Worm (Caenorhabditis elegans) whole organism, young adult: ENCODE measurements around the gene ubxn-4.

ENCODE experiments used
- B0261.1 ChIP-seq: sonication (generic microtip); optimal IDR thresholded peaks from 2 replicates; lab custom pipeline; 2016; ENCODE audit warnings: mild to moderate bottlenecking, missing genetic modification characterization, moderate library complexity, missing compliant biosample characterization
- B0336.3 ChIP-seq: fragments of 200-800 bp; sonication (Bioruptor generic); IDR thresholded peaks from 2 replicates; pipeline ENCODE4 v1.3.6; 2022; ENCODE audit warnings: missing genetic modification characterization, missing compliant biosample characterization
- C06A6.2 ChIP-seq: fragments of 200-800 bp; sonication (Bioruptor generic); conservative IDR thresholded peaks from 2 replicates; pipeline ENCODE4 v1.3.6; 2022; ENCODE audit warnings: missing genetic modification characterization, missing compliant biosample characterization
- D2030.7 ChIP-seq: fragments of 200-800 bp; sonication (Bioruptor generic); IDR thresholded peaks from 2 replicates; pipeline ENCODE4 v1.3.6; 2022; ENCODE audit warnings: missing genetic modification reagents, missing genetic modification characterization, missing compliant biosample characterization
- F10E7.11 ChIP-seq: sonication (generic microtip); optimal IDR thresholded peaks from 2 replicates; lab custom pipeline; 2017; ENCODE audit warnings: mild to moderate bottlenecking, missing genetic modification characterization, moderate library complexity, missing compliant biosample characterization
- K11D2.4 ChIP-seq: fragments of 200-800 bp; sonication (Bioruptor generic); IDR thresholded peaks from 2 replicates; pipeline ENCODE4 v1.3.6; 2022; ENCODE audit warnings: missing genetic modification reagents, missing genetic modification characterization, missing compliant biosample characterization
- Y53G8AR.9 ChIP-seq: fragments of 200-800 bp; sonication (Bioruptor generic); conservative IDR thresholded peaks from 2 replicates; pipeline ENCODE4 v1.3.6; 2022; ENCODE audit warnings: missing genetic modification reagents, missing genetic modification characterization, missing compliant biosample characterization
- ama-1 ChIP-seq, 3 experiments: fragments of 150-350 bp in 1 of 3; sonication (generic microtip) in 2 of 3; optimal IDR thresholded peaks; 2 replicates each; lab custom pipeline; 2014 to 2018; ENCODE audit warnings: missing biosample characterization in 2 of 3, missing genetic modification characterization in 2 of 3, missing genetic modification reagents in 2 of 3
- attf-3 ChIP-seq: fragments of 200-800 bp; sonication (Bioruptor generic); conservative IDR thresholded peaks from 2 replicates; pipeline ENCODE4 v1.3.6; 2022; ENCODE audit warnings: missing genetic modification reagents, missing genetic modification characterization, missing compliant biosample characterization
- attf-5 ChIP-seq: fragments of 200-800 bp; sonication (Bioruptor generic); optimal IDR thresholded peaks from 2 replicates; lab custom pipeline; 2018; ENCODE audit warnings: mild to moderate bottlenecking, missing genetic modification characterization, missing compliant biosample characterization
- attf-6 ChIP-seq: fragments of 200-800 bp; sonication (Bioruptor generic); IDR thresholded peaks from 2 replicates; pipeline ENCODE4 v1.3.6; 2022; ENCODE audit warnings: missing genetic modification reagents, missing genetic modification characterization, missing compliant biosample characterization
- bed-1 ChIP-seq: fragments of 200-800 bp; sonication (Bioruptor generic); IDR thresholded peaks from 2 replicates; pipeline ENCODE4 v1.3.6; 2022; ENCODE audit warnings: missing genetic modification reagents, missing genetic modification characterization, missing compliant biosample characterization
- bed-2 ChIP-seq: fragments of 200-800 bp; sonication (Bioruptor generic); IDR thresholded peaks from 2 replicates; pipeline ENCODE4 v1.3.6; 2022; ENCODE audit warnings: missing genetic modification reagents, missing genetic modification characterization, missing compliant biosample characterization
- cebp-2 ChIP-seq: fragments of 200-800 bp; sonication (Bioruptor generic); IDR thresholded peaks from 2 replicates; pipeline ENCODE4 v1.3.6; 2022; ENCODE audit warnings: missing genetic modification characterization, missing compliant biosample characterization
- chd-7 ChIP-seq: sonication (generic microtip); optimal IDR thresholded peaks from 2 replicates; lab custom pipeline; 2016; ENCODE audit warnings: mild to moderate bottlenecking, missing genetic modification characterization, moderate library complexity, missing compliant biosample characterization
- egl-18 ChIP-seq: fragments of 200-800 bp; sonication (Bioruptor generic); IDR thresholded peaks from 2 replicates; pipeline ENCODE4 v1.3.6; 2022; ENCODE audit warnings: missing genetic modification reagents, missing genetic modification characterization, missing compliant biosample characterization
- egrh-3 ChIP-seq: fragments of 200-800 bp; sonication (Bioruptor generic); IDR thresholded peaks from 2 replicates; pipeline ENCODE4 v1.3.6; 2022; ENCODE audit warnings: missing genetic modification reagents, missing genetic modification characterization, missing compliant biosample characterization
- ekl-4 ChIP-seq: fragments of 200-800 bp; sonication (Bioruptor generic); IDR thresholded peaks from 2 replicates; pipeline ENCODE4 v1.3.6; 2022; ENCODE audit warnings: missing genetic modification reagents, missing genetic modification characterization, missing compliant biosample characterization
- hlh-26 ChIP-seq: fragments of 200-800 bp; sonication (Bioruptor generic); conservative IDR thresholded peaks from 2 replicates; pipeline ENCODE4 v1.3.6; 2022; ENCODE audit warnings: missing genetic modification reagents, missing genetic modification characterization, missing compliant biosample characterization
- hmg-1.2 ChIP-seq: fragments of 200-800 bp; sonication (Bioruptor generic); IDR thresholded peaks from 2 replicates; pipeline ENCODE4 v1.3.6; 2022; ENCODE audit warnings: missing genetic modification reagents, missing genetic modification characterization, missing compliant biosample characterization
- hmg-20 ChIP-seq: fragments of 200-800 bp; sonication (Bioruptor generic); IDR thresholded peaks from 2 replicates; pipeline ENCODE4 v1.3.6; 2022; ENCODE audit warnings: missing genetic modification reagents, missing genetic modification characterization, missing compliant biosample characterization
- hrde-1 ChIP-seq: sonication (generic microtip); optimal IDR thresholded peaks from 2 replicates; lab custom pipeline; 2016; ENCODE audit warnings: missing genetic modification characterization, mild to moderate bottlenecking, missing compliant biosample characterization, moderate library complexity, missing genotype, missing genetic modification reagents, borderline replicate concordance
- hsf-1 ChIP-seq: fragments of 200-800 bp; sonication (Bioruptor generic); IDR thresholded peaks from 2 replicates; pipeline ENCODE4 v1.3.6; 2022; ENCODE audit warnings: missing genetic modification reagents, missing genetic modification characterization, missing compliant biosample characterization
- let-526 ChIP-seq: fragments of 200-800 bp; sonication (Bioruptor generic); IDR thresholded peaks from 2 replicates; pipeline ENCODE4 v1.3.6; 2022; ENCODE audit warnings: missing genetic modification reagents, missing genetic modification characterization, missing compliant biosample characterization
- lin-54 ChIP-seq: fragments of 200-800 bp; sonication (Bioruptor generic); optimal IDR thresholded peaks from 2 replicates; lab custom pipeline; 2018; ENCODE audit warnings: mild to moderate bottlenecking, missing genetic modification characterization, missing compliant biosample characterization
- lsl-1 ChIP-seq: fragments of 200-800 bp; sonication (Bioruptor generic); optimal IDR thresholded peaks from 2 replicates; lab custom pipeline; 2018; ENCODE audit warnings: mild to moderate bottlenecking, missing genetic modification characterization, moderate library complexity, missing compliant biosample characterization
- madf-6 ChIP-seq: fragments of 200-800 bp; sonication (Bioruptor generic); IDR thresholded peaks from 2 replicates; pipeline ENCODE4 v1.3.6; 2022; ENCODE audit warnings: missing genetic modification reagents, missing genetic modification characterization, missing compliant biosample characterization
- madf-8 ChIP-seq: fragments of 200-800 bp; sonication (Bioruptor generic); conservative IDR thresholded peaks from 2 replicates; pipeline ENCODE4 v1.3.6; 2022; ENCODE audit warnings: missing genetic modification reagents, missing genetic modification characterization, missing compliant biosample characterization
- mel-28 ChIP-seq: sonication (generic microtip); optimal IDR thresholded peaks from 2 replicates; lab custom pipeline; 2016; ENCODE audit warnings: borderline replicate concordance, mild to moderate bottlenecking, missing genetic modification characterization, missing compliant biosample characterization
- nfya-1 ChIP-seq: sonication (generic microtip); optimal IDR thresholded peaks from 2 replicates; lab custom pipeline; 2017; ENCODE audit warnings: antibody characterized with exemption, missing compliant biosample characterization, missing genetic modification characterization, borderline replicate concordance; ENCODE audit not compliant: insufficient read depth
- nfya-2 ChIP-seq: fragments of 200-800 bp; sonication (Bioruptor generic); IDR thresholded peaks from 2 replicates; pipeline ENCODE4 v1.3.6; 2022; ENCODE audit warnings: missing genetic modification reagents, missing genetic modification characterization, missing compliant biosample characterization
- nhr-90 ChIP-seq: sonication (generic microtip); optimal IDR thresholded peaks from 2 replicates; lab custom pipeline; 2016; ENCODE audit warnings: missing genotype, mild to moderate bottlenecking, missing genetic modification characterization, missing compliant biosample characterization
- rcor-1 ChIP-seq: fragments of 200-800 bp; sonication (Bioruptor generic); IDR thresholded peaks from 2 replicates; pipeline ENCODE4 v1.3.6; 2022; ENCODE audit warnings: missing genetic modification reagents, missing genetic modification characterization, missing compliant biosample characterization
- rec-8 ChIP-seq, 2 experiments: sonication (generic microtip); optimal IDR thresholded peaks; 2 replicates each; lab custom pipeline; 2016; ENCODE audit warnings: mild to moderate bottlenecking in 2 of 2, missing genetic modification characterization in 2 of 2, missing genetic modification reagents in 2 of 2, missing genotype in 2 of 2, missing biosample characterization in 1 of 2, missing compliant biosample characterization in 1 of 2, moderate library complexity in 1 of 2
- repo-1 ChIP-seq: sonication (generic microtip); optimal IDR thresholded peaks from 2 replicates; lab custom pipeline; 2017; ENCODE audit warnings: mild to moderate bottlenecking, missing genetic modification characterization, missing compliant biosample characterization
- rpc-1 ChIP-seq, 2 experiments: fragments of 150-350 bp in 1 of 2; sonication (generic microtip) in 1 of 2; optimal IDR thresholded peaks; 2 replicates each; lab custom pipeline; 2014 to 2018; ENCODE audit warnings: missing biosample characterization in 1 of 2, missing genetic modification characterization in 1 of 2, missing genetic modification reagents in 1 of 2, missing genotype in 1 of 2
- somi-1 ChIP-seq: fragments of 200-800 bp; sonication (Bioruptor generic); optimal IDR thresholded peaks from 2 replicates; lab custom pipeline; 2018; ENCODE audit warnings: mild to moderate bottlenecking, missing genetic modification characterization, missing compliant biosample characterization
- sptf-2 ChIP-seq: fragments of 200-800 bp; sonication (Bioruptor generic); optimal IDR thresholded peaks from 2 replicates; lab custom pipeline; 2018; ENCODE audit warnings: mild to moderate bottlenecking, missing genetic modification characterization, missing compliant biosample characterization
- tbp1 ChIP-seq: fragments of 200-800 bp; sonication (Bioruptor generic); optimal IDR thresholded peaks from 2 replicates; lab custom pipeline; 2018; ENCODE audit warnings: mild to moderate bottlenecking, missing genetic modification characterization, missing compliant biosample characterization
- unc-130 ChIP-seq: sonication (generic microtip); optimal IDR thresholded peaks from 2 replicates; lab custom pipeline; 2016; ENCODE audit warnings: missing genetic modification reagents, missing genetic modification characterization, missing compliant biosample characterization
- zim-3 ChIP-seq: sonication (generic microtip); optimal IDR thresholded peaks from 2 replicates; lab custom pipeline; 2017; ENCODE audit warnings: mild to moderate bottlenecking, missing genetic modification characterization, moderate library complexity, missing compliant biosample characterization
- ztf-26 ChIP-seq: sonication (generic microtip); optimal IDR thresholded peaks from 2 replicates; lab custom pipeline; 2017; ENCODE audit warnings: missing genetic modification characterization, missing compliant biosample characterization

Gene ubxn-4

DNA sequence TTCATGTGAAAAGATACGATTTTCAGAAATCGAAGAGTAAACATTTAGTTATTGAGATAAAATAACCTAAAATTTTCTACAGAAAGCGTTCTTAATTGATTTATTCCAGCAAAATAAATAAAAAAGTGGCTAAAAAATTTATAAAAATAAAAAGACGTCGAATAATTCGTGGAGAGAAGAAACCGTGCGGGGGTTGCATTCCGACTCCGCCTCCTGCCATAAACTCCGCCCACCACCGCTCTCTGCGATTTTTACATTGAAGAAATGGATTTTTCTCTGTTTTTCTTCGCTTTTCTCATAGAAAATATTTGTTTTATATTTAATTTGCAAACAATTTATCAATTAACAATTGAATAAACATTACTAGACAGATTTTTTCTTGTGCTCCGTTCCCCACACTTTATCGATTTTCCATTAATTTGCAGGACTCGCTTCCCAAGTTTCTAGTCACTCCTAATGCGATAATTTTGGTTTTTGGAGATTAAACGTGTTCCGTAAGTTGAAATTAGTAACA lies at the start of gene ubxn-4, which contains the start of gene cyy-1:
Gene ubxn-4, minus strand, starts transcription at position 114 of the 514 bp plus-strand sequence.
Gene cyy-1, plus strand, starts transcription at position 426 of the 514 bp plus-strand sequence.
- TF ChIP-seq rpc-1 (optimal IDR thresholded peaks at IDR 0.05; lab: Kevin White, UChicago) (no peak), rpc-1 (tag; optimal IDR thresholded peaks at IDR 0.05; lab: Kevin White, UChicago) (no peak), chd-7 (tag; lab: Kevin White, UChicago) (no peak), somi-1 (no peak), attf-5 (no peak), bed-2 (no peak)
- TF ChIP-seq, all 124 proteins: peak for 0

DNA sequence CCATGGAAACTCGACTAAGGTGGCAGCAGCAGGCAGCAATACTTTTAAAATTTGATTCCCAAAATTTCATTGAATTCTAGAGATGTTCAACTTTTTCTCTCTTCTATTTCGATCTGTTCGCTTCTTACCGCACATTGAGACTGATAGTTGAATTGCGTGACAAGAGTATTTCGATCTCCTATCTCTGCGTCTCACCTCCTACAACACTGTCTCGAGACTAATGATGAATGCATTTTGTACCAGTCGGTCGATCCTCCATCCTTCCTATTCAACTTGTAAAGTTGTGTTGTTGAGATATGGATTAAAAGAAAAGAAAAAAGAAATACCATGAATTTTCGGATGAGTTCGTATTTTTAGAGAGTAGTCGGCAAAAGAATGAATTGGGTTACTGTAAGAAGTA lies 45.8 kb upstream of the ubxn-4 start:
- no peak for TF ChIP-seq lin-54 (GFP tag; lab: Kevin White, UChicago)
- peak; percentile 54; the same call in 1 of the 2 replicates for TF ChIP-seq hmg-1.2 (GFP tag; lab: Robert Waterston, UW)

DNA sequence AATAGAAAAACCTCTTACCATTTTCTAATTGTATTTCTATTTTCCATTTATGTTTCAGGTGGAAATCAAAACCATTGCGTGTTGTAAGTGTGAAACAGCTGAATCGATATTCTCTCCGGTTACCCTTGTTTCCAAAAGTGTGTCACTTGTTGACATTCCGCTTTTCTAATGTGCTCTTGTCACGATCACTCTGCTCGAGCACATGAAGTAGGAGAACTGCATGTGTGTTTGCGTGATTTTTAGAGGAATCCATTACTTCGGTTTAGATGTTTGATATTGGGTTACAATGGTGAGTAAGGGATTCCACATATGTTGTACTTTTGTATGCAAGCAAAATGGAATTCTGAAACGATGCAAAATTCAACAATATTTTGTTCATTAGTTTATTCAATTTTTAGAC lies 45.1 kb upstream of the ubxn-4 start:
- TF ChIP-seq lsl-1 (no peak), let-526 (GFP tag; lab: Robert Waterston, UW) (no peak), egl-18 (GFP tag; lab: Robert Waterston, UW) (no peak), madf-8 (GFP tag; lab: Robert Waterston, UW) (no peak), D2030.7 (GFP tag; lab: Robert Waterston, UW) (no peak), rpc-1 (optimal IDR thresholded peaks at IDR 0.05; lab: Kevin White, UChicago) (no peak), rpc-1 (tag; optimal IDR thresholded peaks at IDR 0.05; lab: Kevin White, UChicago) (no peak), C06A6.2 (GFP tag; lab: Robert Waterston, UW) (no peak), hlh-26 (GFP tag; lab: Robert Waterston, UW) (no peak), B0261.1 (tag; lab: Kevin White, UChicago) (no peak), nfya-2 (GFP tag; lab: Robert Waterston, UW) (no peak), hrde-1 (peak; percentile 39), sptf-2 (GFP tag; lab: Kevin White, UChicago) (no peak), somi-1 (no peak), hsf-1 (peak; percentile 52; the same call in 1 of the 2 replicates), nfya-1 (no peak), rcor-1 (no peak), madf-6 (peak; percentile 21; the same call in 1 of the 2 replicates), repo-1 (peak; percentile 39), egrh-3 (no peak), cebp-2 (no peak), attf-6 (GFP tag; lab: Robert Waterston, UW) (peak; percentile 28; the same call in 1 of the 2 replicates), ztf-26 (no peak), rec-8 (tag; optimal IDR thresholded peaks at IDR 0.05; lab: Kevin White, UChicago) (no peak), K11D2.4 (GFP tag; lab: Robert Waterston, UW) (no peak), mel-28 (tag; lab: Kevin White, UChicago) (no peak), unc-130 (GFP tag; lab: Kevin White, UChicago) (no peak), hmg-20 (no peak), zim-3 (tag; lab: Kevin White, UChicago) (no peak)

DNA sequence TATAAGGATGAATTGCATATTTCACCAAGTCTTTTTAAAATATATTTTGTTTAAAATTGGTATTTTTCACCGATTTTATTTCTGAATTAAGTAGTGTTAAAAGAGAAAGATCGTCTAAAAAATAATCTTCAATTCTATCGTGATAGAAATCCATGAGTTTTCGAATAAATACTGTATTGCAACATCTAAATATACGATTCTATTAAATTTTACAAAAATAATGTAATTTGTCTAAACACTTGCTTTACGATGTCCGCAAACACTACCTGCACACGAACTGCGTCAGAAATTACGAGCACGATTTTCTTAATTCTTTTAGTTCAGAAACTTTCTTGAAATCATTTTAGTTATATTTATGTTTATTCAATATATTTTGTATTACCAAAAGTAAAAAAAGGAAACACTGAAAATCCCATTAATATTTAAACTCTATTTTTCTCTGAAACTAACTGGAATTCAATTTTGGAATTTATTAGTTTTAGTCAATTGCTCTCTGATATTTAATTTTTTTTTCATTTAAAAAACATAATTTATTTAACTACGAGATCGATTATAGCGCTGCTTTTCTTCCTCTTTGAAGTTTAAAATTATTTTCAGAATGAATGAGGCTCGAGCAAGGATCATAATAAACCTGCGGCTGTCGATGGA lies 43.9 kb upstream of the ubxn-4 start, which contains the start of gene mrpl-32:
Gene mrpl-32, plus strand, starts transcription at position 598 of the 648 bp plus-strand sequence.
- TF ChIP-seq bed-1 (GFP tag; lab: Robert Waterston, UW) (0 out of 2 replicates have a peak, but pooled peaks have one; percentile 79), ama-1 (optimal IDR thresholded peaks at IDR 0.05; lab: Kevin White, UChicago) (peak; percentile 30), ama-1 (GFP tag; optimal IDR thresholded peaks at IDR 0.05; lab: Kevin White, UChicago) (peak; percentile 2 to 54), B0261.1 (tag; lab: Kevin White, UChicago) (peak; percentile 8), attf-6 (GFP tag; lab: Robert Waterston, UW) (no peak; the same call in 1 of the 2 replicates), attf-3 (GFP tag; lab: Robert Waterston, UW) (0 out of 2 replicates have a peak, but pooled peaks have one; percentile 33), ekl-4 (peak; percentile 79), Y53G8AR.9 (GFP tag; lab: Robert Waterston, UW) (peak; percentile 76), rcor-1 (0 out of 2 replicates have a peak, but pooled peaks have one; percentile 5), tbp1 (GFP tag; lab: Kevin White, UChicago) (peak; percentile 42), F10E7.11 (tag; lab: Kevin White, UChicago) (peak; percentile 81), repo-1 (peak; percentile 89), B0336.3 (GFP tag; lab: Robert Waterston, UW) (peak; percentile 81), nhr-90 (tag; lab: Kevin White, UChicago) (no peak)
